Worm (Caenorhabditis elegans) whole organism, L4 larva: Measurements from ENCODE around the gene F54D8.6.

ENCODE experiments used
- F44E2.7 ChIP-seq: fragments of 200-800 bp; sonication (Bioruptor generic); IDR thresholded peaks from 2 replicates; pipeline ENCODE4 v2.1.2; 2022; ENCODE audit warnings: missing genetic modification characterization, missing compliant biosample characterization
- F49E8.2 ChIP-seq: sonication (generic microtip); optimal IDR thresholded peaks from 2 replicates; lab custom pipeline; 2016; ENCODE audit warnings: missing compliant biosample characterization, mild to moderate bottlenecking, missing genetic modification characterization, borderline replicate concordance
- R02D3.7 ChIP-seq: fragments of 150-350 bp; sonication (generic microtip); optimal IDR thresholded peaks from 3 replicates; lab custom pipeline; 2014; ENCODE audit warnings: missing biosample characterization, missing genetic modification characterization
- T20F7.1 ChIP-seq: fragments of 200-800 bp; sonication (Bioruptor generic); optimal IDR thresholded peaks from 2 replicates; lab custom pipeline; 2018; ENCODE audit warnings: mild to moderate bottlenecking, missing genetic modification characterization, missing compliant biosample characterization
- Y48G9A.11 ChIP-seq: fragments of 200-800 bp; sonication (Bioruptor generic); IDR thresholded peaks from 2 replicates; pipeline ENCODE4 v1.3.6; 2022; ENCODE audit warnings: missing genetic modification reagents, missing genetic modification characterization, missing compliant biosample characterization
- ZK337.2 ChIP-seq: fragments of 200-800 bp; sonication (Bioruptor generic); IDR thresholded peaks from 2 replicates; pipeline ENCODE4 v1.3.6; 2022; ENCODE audit warnings: missing genetic modification reagents, missing genetic modification characterization, missing compliant biosample characterization
- aha-1 ChIP-seq: fragments of 150-350 bp; peaks from one replicate; lab custom pipeline; 2014; ENCODE audit warnings: missing biosample characterization, missing genetic modification characterization
- aly-2 ChIP-seq: sonication (generic microtip); optimal IDR thresholded peaks from 2 replicates; lab custom pipeline; 2018; ENCODE audit warnings: missing biosample characterization, missing genetic modification characterization
- attf-4 ChIP-seq: sonication (generic microtip); optimal IDR thresholded peaks from 3 replicates; lab custom pipeline; 2017; ENCODE audit warnings: missing biosample characterization, missing genetic modification characterization
- ceh-20 ChIP-seq: fragments of 200-800 bp; sonication (Bioruptor generic); IDR thresholded peaks from 2 replicates; pipeline ENCODE4 v1.3.6; 2022; ENCODE audit warnings: missing genetic modification reagents, missing genetic modification characterization, missing compliant biosample characterization
- ceh-28 ChIP-seq: fragments of 150-350 bp; optimal IDR thresholded peaks from 2 replicates; lab custom pipeline; 2014; ENCODE audit warnings: missing biosample characterization, missing genetic modification reagents, missing genetic modification characterization
- ceh-32 ChIP-seq: sonication (generic microtip); optimal IDR thresholded peaks from 2 replicates; lab custom pipeline; 2016; ENCODE audit warnings: mild to moderate bottlenecking, missing genetic modification characterization, missing compliant biosample characterization; ENCODE audit not compliant: poor library complexity
- ceh-44 ChIP-seq: fragments of 200-800 bp; sonication (Bioruptor generic); IDR thresholded peaks from 2 replicates; pipeline ENCODE4 v1.3.6; 2022; ENCODE audit warnings: missing genetic modification reagents, missing genetic modification characterization, missing compliant biosample characterization
- ceh-62 ChIP-seq: sonication (generic microtip); optimal IDR thresholded peaks from 2 replicates; lab custom pipeline; 2017; ENCODE audit warnings: missing biosample characterization, missing genetic modification characterization
- ceh-82 ChIP-seq: sonication (generic microtip); optimal IDR thresholded peaks from 2 replicates; lab custom pipeline; 2017; ENCODE audit warnings: missing biosample characterization, missing genetic modification characterization
- daf-12 ChIP-seq: fragments of 150-350 bp; optimal IDR thresholded peaks from 2 replicates; lab custom pipeline; 2014; ENCODE audit warnings: missing biosample characterization, missing genetic modification reagents, missing genetic modification characterization
- daf-8 ChIP-seq: fragments of 200-800 bp; sonication (Bioruptor generic); IDR thresholded peaks from 2 replicates; pipeline ENCODE4 v1.3.6; 2022; ENCODE audit warnings: missing genetic modification characterization, missing compliant biosample characterization
- duxl-1 ChIP-seq: sonication (generic microtip); optimal IDR thresholded peaks from 2 replicates; lab custom pipeline; 2016; ENCODE audit warnings: mild to moderate bottlenecking, missing genetic modification characterization, moderate library complexity, missing compliant biosample characterization; ENCODE audit not compliant: poor library complexity
- dve-1 ChIP-seq: sonication (generic microtip); optimal IDR thresholded peaks from 2 replicates; lab custom pipeline; 2017; ENCODE audit warnings: antibody characterized with exemption, mild to moderate bottlenecking, missing genetic modification characterization, missing compliant biosample characterization; ENCODE audit not compliant: insufficient read depth
- egl-27 ChIP-seq: sonication (generic microtip); optimal IDR thresholded peaks from 3 replicates; lab custom pipeline; 2017; ENCODE audit warnings: missing biosample characterization, missing genetic modification reagents, missing genetic modification characterization
- egl-43 ChIP-seq: fragments of 200-800 bp; sonication (Bioruptor generic); IDR thresholded peaks from 2 replicates; pipeline ENCODE4 v1.3.6; 2022; ENCODE audit warnings: missing genetic modification reagents, missing genetic modification characterization, missing compliant biosample characterization
- fkh-10 ChIP-seq: fragments of 150-350 bp; optimal IDR thresholded peaks from 2 replicates; lab custom pipeline; 2014; ENCODE audit warnings: missing biosample characterization, missing genetic modification reagents, missing genetic modification characterization
- fos-1 ChIP-seq: fragments of 150-350 bp; optimal IDR thresholded peaks from 2 replicates; lab custom pipeline; 2014; ENCODE audit warnings: missing biosample characterization, missing genetic modification characterization
- hmg-1.1 ChIP-seq: fragments of 200-800 bp; sonication (Bioruptor generic); IDR thresholded peaks from 2 replicates; pipeline ENCODE4 v1.3.6; 2022; ENCODE audit warnings: missing genetic modification reagents, missing genetic modification characterization, missing compliant biosample characterization
- lin-1 ChIP-seq: fragments of 200-800 bp; sonication (Bioruptor generic); IDR thresholded peaks from 2 replicates; pipeline ENCODE4 v1.3.6; 2022; ENCODE audit warnings: missing genetic modification reagents, missing genetic modification characterization, missing compliant biosample characterization
- lin-29 ChIP-seq: fragments of 200-800 bp; sonication (Bioruptor generic); IDR thresholded peaks from 2 replicates; pipeline ENCODE4 v1.3.6; 2022; ENCODE audit warnings: missing genetic modification reagents, missing genetic modification characterization, missing compliant biosample characterization
- lin-38 ChIP-seq: fragments of 200-800 bp; sonication (Bioruptor generic); IDR thresholded peaks from 2 replicates; pipeline ENCODE4 v1.3.6; 2022; ENCODE audit warnings: missing genetic modification reagents, missing genetic modification characterization, missing compliant biosample characterization
- lsy-2 ChIP-seq, 2 experiments: fragments of 150-350 bp in 1 of 2; sonication (generic microtip) in 1 of 2; optimal IDR thresholded peaks; 2 replicates each; lab custom pipeline; 2014 to 2017; ENCODE audit warnings: missing biosample characterization in 2 of 2, missing genetic modification characterization in 2 of 2
- madf-5 ChIP-seq, 2 experiments: fragments of 200-800 bp; sonication (Bioruptor generic); IDR thresholded peaks; 2 replicates each; pipeline ENCODE4 v1.3.6; 2022; ENCODE audit warnings: missing compliant biosample characterization in 2 of 2, missing genetic modification characterization in 2 of 2
- madf-9 ChIP-seq: fragments of 200-800 bp; sonication (Bioruptor generic); conservative IDR thresholded peaks from 2 replicates; pipeline ENCODE4 v1.3.6; 2022; ENCODE audit warnings: missing genetic modification reagents, missing genetic modification characterization, missing compliant biosample characterization
- mdl-1 ChIP-seq, 2 experiments: fragments of 150-350 bp in 1 of 2; sonication (generic microtip) in 1 of 2; optimal IDR thresholded peaks; 2 replicates each; lab custom pipeline; 2014 to 2017; ENCODE audit warnings: missing biosample characterization in 2 of 2, missing genetic modification characterization in 2 of 2
- mdt-29 ChIP-seq: fragments of 200-800 bp; sonication (Bioruptor generic); IDR thresholded peaks from 2 replicates; pipeline ENCODE4 v1.3.6; 2022; ENCODE audit warnings: missing genetic modification reagents, missing genetic modification characterization, missing compliant biosample characterization
- mxl-3 ChIP-seq: fragments of 200-800 bp; sonication (Bioruptor generic); optimal IDR thresholded peaks from 2 replicates; lab custom pipeline; 2018; ENCODE audit warnings: mild to moderate bottlenecking, missing genetic modification characterization, missing compliant biosample characterization
- nhr-11 ChIP-seq: fragments of 150-350 bp; optimal IDR thresholded peaks from 2 replicates; lab custom pipeline; 2014; ENCODE audit warnings: missing biosample characterization, missing genetic modification characterization
- nhr-25 ChIP-seq: sonication (generic microtip); optimal IDR thresholded peaks from 2 replicates; lab custom pipeline; 2017; ENCODE audit warnings: missing genetic modification characterization, mild to moderate bottlenecking, missing compliant biosample characterization, antibody characterized with exemption, moderate library complexity, borderline replicate concordance; ENCODE audit not compliant: insufficient read depth
- nhr-28 ChIP-seq: fragments of 150-350 bp; optimal IDR thresholded peaks from 2 replicates; lab custom pipeline; 2014; ENCODE audit warnings: missing biosample characterization, missing genetic modification characterization
- nhr-77 ChIP-seq: fragments of 150-350 bp; optimal IDR thresholded peaks from 2 replicates; lab custom pipeline; 2014; ENCODE audit warnings: missing biosample characterization, missing genetic modification characterization
- php-3 ChIP-seq: fragments of 200-800 bp; sonication (Bioruptor generic); IDR thresholded peaks from 2 replicates; pipeline ENCODE4 v1.3.6; 2022; ENCODE audit warnings: missing genetic modification reagents, missing genetic modification characterization, missing compliant biosample characterization
- pqm-1 ChIP-seq: sonication (generic microtip); optimal IDR thresholded peaks from 2 replicates; lab custom pipeline; 2017; ENCODE audit warnings: missing biosample characterization, missing genetic modification characterization
- rbr-2 ChIP-seq: sonication (generic microtip); optimal IDR thresholded peaks from 2 replicates; lab custom pipeline; 2016; ENCODE audit warnings: missing genotype, missing genetic modification characterization, missing compliant biosample characterization
- spr-1 ChIP-seq: sonication (generic microtip); optimal IDR thresholded peaks from 2 replicates; lab custom pipeline; 2016; ENCODE audit warnings: mild to moderate bottlenecking, missing genetic modification characterization, missing compliant biosample characterization
- tra-1 ChIP-seq: fragments of 200-800 bp; sonication (Bioruptor generic); IDR thresholded peaks from 2 replicates; pipeline ENCODE4 v1.3.6; 2022; ENCODE audit warnings: missing genetic modification reagents, missing genetic modification characterization, missing compliant biosample characterization
- unc-39 ChIP-seq: sonication (generic microtip); optimal IDR thresholded peaks from 2 replicates; lab custom pipeline; 2017; ENCODE audit warnings: missing biosample characterization, missing genetic modification characterization
- unc-62 ChIP-seq, 3 experiments: fragments of 150-350 bp in 1 of 3; sonication (generic microtip); optimal IDR thresholded peaks in 2 of 3; peaks in 1 of 3; 1 replicate in 1 of 3; 2 replicates in 2 of 3; lab custom pipeline; 2014 to 2017; ENCODE audit warnings: missing biosample characterization in 3 of 3, missing genetic modification characterization in 3 of 3, missing genetic modification reagents in 3 of 3, missing genotype in 1 of 3
- zag-1 ChIP-seq: fragments of 150-350 bp; optimal IDR thresholded peaks from 2 replicates; lab custom pipeline; 2014; ENCODE audit warnings: missing biosample characterization, missing genetic modification characterization
- zfp-2 ChIP-seq: sonication (generic microtip); optimal IDR thresholded peaks from 2 replicates; lab custom pipeline; 2016; ENCODE audit warnings: mild to moderate bottlenecking, missing genetic modification characterization, missing compliant biosample characterization
- zfp-3 ChIP-seq: fragments of 200-800 bp; sonication (Bioruptor generic); conservative IDR thresholded peaks from 2 replicates; pipeline ENCODE4 v1.3.6; 2022; ENCODE audit warnings: missing genetic modification reagents, missing genetic modification characterization, missing compliant biosample characterization
- ztf-7 ChIP-seq: fragments of 150-350 bp; optimal IDR thresholded peaks from 2 replicates; lab custom pipeline; 2014; ENCODE audit warnings: missing biosample characterization, missing genetic modification characterization

Gene F54D8.6

DNA sequence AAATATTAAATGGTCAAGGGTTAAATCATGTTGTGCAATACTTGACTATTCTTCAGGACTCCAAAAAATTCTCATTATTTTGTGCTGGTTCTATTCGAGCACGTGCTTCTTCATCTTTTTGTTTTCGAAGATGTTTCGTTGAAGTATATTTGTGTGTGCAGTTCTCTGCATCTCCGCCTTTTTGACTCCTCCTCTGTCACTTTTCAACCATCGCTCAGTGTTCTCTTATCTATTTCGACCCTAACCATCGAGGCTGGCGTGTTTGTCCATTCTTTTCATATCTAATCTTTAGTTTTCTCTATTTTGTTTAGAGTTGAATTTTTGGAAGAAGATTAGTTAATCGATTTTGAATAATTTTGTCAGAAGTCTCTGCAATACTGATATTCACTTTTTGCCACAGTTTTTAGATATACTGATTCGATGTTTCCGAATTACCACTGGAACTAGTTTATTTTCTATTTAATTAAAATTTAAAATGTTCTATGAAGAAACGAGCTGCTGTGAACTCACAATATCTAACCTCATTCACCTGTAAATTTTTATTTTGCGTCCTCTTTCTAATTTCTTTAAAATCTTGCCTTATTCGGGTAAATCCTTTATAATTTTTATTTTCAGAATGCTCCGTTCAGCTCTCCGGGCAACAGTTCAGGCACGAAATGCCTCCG, 25.5 kb upstream of the F54D8.6 start, which contains the start of gene alh-1 (continued):
- peak in 1 of 2 experiments; percentile 74 for TF ChIP-seq unc-62 (GFP tag; optimal IDR thresholded peaks at IDR 0.05 in 1 of 2; lab: Kevin White, UChicago)
- TF ChIP-seq unc-62 (tag; optimal IDR thresholded peaks at IDR 0.05; lab: Kevin White, UChicago), result no peak
- TF ChIP-seq zfp-3, result no peak
- TF ChIP-seq nhr-28 (tag; lab: Kevin White, UChicago), result peak; percentile 54
- TF ChIP-seq nhr-11, result no peak
- no peak for TF ChIP-seq F49E8.2 (tag; lab: Kevin White, UChicago)
- TF ChIP-seq lin-1 (GFP tag; lab: Robert Waterston, UW), result no peak
- no peak for TF ChIP-seq rbr-2 (tag; lab: Kevin White, UChicago)
- TF ChIP-seq fkh-10 (GFP tag; lab: Kevin White, UChicago), result no peak
- TF ChIP-seq lsy-2 (tag; optimal IDR thresholded peaks at IDR 0.05; lab: Kevin White, UChicago), result peak in 1 of 2 experiments; percentile 12
- TF ChIP-seq lin-29 (GFP tag; lab: Robert Waterston, UW), result no peak
- TF ChIP-seq mxl-3 (GFP tag; lab: Kevin White, UChicago), result peak; percentile 53
- TF ChIP-seq dve-1 (tag; lab: Kevin White, UChicago), result peak; percentile 69

DNA sequence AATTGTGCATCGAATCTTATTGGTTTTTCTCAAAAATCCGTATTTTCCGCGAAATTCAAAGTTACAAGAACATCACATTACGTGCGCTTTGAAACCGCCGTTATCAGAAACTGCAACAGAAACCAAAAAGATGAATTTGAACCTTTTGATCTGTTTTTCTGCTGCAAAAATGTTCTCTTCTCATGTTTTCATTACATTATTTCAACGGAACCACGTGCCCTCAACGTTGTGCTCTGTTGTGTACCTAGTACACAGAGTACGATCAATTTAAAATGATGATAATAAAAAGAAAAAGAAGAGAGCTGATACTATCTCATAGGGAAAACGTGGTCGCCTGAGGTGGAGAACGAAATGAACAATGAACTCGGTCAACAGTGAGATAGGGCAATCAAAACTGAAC, 24.7 kb upstream of the F54D8.6 start:
- TF ChIP-seq madf-9 (GFP tag; lab: Robert Waterston, UW) (no peak), zag-1 (tag; lab: Kevin White, UChicago) (no peak), nhr-77 (peak; percentile 88), ceh-44 (no peak), php-3 (0 out of 2 replicates have a peak, but pooled peaks have one; percentile 43), ztf-7 (tag; lab: Kevin White, UChicago) (no peak), madf-5 (GFP tag; IDR thresholded peaks at IDR 0.05; lab: Robert Waterston, UW) (no peak), zfp-2 (tag; lab: Kevin White, UChicago) (no peak), attf-4 (tag; lab: Kevin White, UChicago) (no peak), nhr-11 (peak; percentile 83), ceh-20 (0 out of 2 replicates have a peak, but pooled peaks have one; percentile 38), ZK337.2 (no peak), R02D3.7 (tag; lab: Kevin White, UChicago) (no peak), daf-8 (GFP tag; lab: Robert Waterston, UW) (no peak), ceh-62 (no peak), Y48G9A.11 (GFP tag; lab: Robert Waterston, UW) (no peak), lin-38 (0 out of 2 replicates have a peak, but pooled peaks have one; percentile 30), daf-12 (tag; lab: Kevin White, UChicago) (no peak), tra-1 (GFP tag; lab: Robert Waterston, UW) (peak; percentile 61; the same call in 1 of the 2 replicates), nhr-25 (no peak), unc-39 (tag; lab: Kevin White, UChicago) (no peak), ceh-32 (tag; lab: Kevin White, UChicago) (no peak), spr-1 (tag; lab: Kevin White, UChicago) (no peak), zfp-3 (no peak), lin-1 (GFP tag; lab: Robert Waterston, UW) (no peak), mdt-29 (GFP tag; lab: Robert Waterston, UW) (no peak), pqm-1 (tag; lab: Kevin White, UChicago) (peak; percentile 64), dve-1 (tag; lab: Kevin White, UChicago) (peak; percentile 95), T20F7.1 (GFP tag; lab: Kevin White, UChicago) (peak; percentile 60), duxl-1 (tag; lab: Kevin White, UChicago) (no peak), fos-1 (tag; lab: Kevin White, UChicago) (no peak), ceh-28 (tag; lab: Kevin White, UChicago) (no peak), egl-27 (tag; lab: Kevin White, UChicago) (no peak), aly-2 (tag; lab: Kevin White, UChicago) (no peak), egl-43 (GFP tag; lab: Robert Waterston, UW) (no peak), mdl-1 (tag; optimal IDR thresholded peaks at IDR 0.05; lab: Kevin White, UChicago) (peak in 1 of 2 experiments; percentile 95), hmg-1.1 (GFP tag; lab: Robert Waterston, UW) (no peak), aha-1 (tag; lab: Kevin White, UChicago) (no peak), F44E2.7 (no peak), ceh-82 (tag; lab: Kevin White, UChicago) (no peak)
